Worm (Caenorhabditis elegans) whole organism, L4 larva: Measurements from ENCODE around the gene mig-15.

Experiments
- ama-1 ChIP-seq: fragments of 150-350 bp; optimal IDR thresholded peaks from 2 replicates; lab custom pipeline; 2014; ENCODE audit warnings: inconsistent platforms, mixed read lengths
- attf-4 ChIP-seq: sonication (generic microtip); optimal IDR thresholded peaks from 3 replicates; lab custom pipeline; 2017; ENCODE audit warnings: missing biosample characterization, missing genetic modification characterization
- ceh-82 ChIP-seq: sonication (generic microtip); optimal IDR thresholded peaks from 2 replicates; lab custom pipeline; 2017; ENCODE audit warnings: missing biosample characterization, missing genetic modification characterization
- daf-19 ChIP-seq: fragments of 200-800 bp; sonication (Bioruptor generic); conservative IDR thresholded peaks from 2 replicates; pipeline ENCODE4 v1.3.6; 2022; ENCODE audit warnings: missing genetic modification characterization, missing compliant biosample characterization
- fos-1 ChIP-seq: fragments of 150-350 bp; optimal IDR thresholded peaks from 2 replicates; lab custom pipeline; 2014; ENCODE audit warnings: missing biosample characterization, missing genetic modification characterization
- hlh-30 ChIP-seq: sonication (generic microtip); optimal IDR thresholded peaks from 2 replicates; lab custom pipeline; 2017; ENCODE audit warnings: antibody characterized with exemption, mild to moderate bottlenecking, missing genetic modification characterization, missing compliant biosample characterization; ENCODE audit not compliant: insufficient read depth
- lin-15B ChIP-seq: fragments of 150-350 bp; sonication (generic microtip); optimal IDR thresholded peaks from 3 replicates; lab custom pipeline; 2014; ENCODE audit warnings: missing biosample characterization, missing genetic modification characterization
- nhr-11 ChIP-seq: fragments of 150-350 bp; optimal IDR thresholded peaks from 2 replicates; lab custom pipeline; 2014; ENCODE audit warnings: missing biosample characterization, missing genetic modification characterization
- nhr-25 ChIP-seq: sonication (generic microtip); optimal IDR thresholded peaks from 2 replicates; lab custom pipeline; 2017; ENCODE audit warnings: missing genetic modification characterization, mild to moderate bottlenecking, missing compliant biosample characterization, antibody characterized with exemption, moderate library complexity, borderline replicate concordance; ENCODE audit not compliant: insufficient read depth
- nhr-28 ChIP-seq: fragments of 150-350 bp; optimal IDR thresholded peaks from 2 replicates; lab custom pipeline; 2014; ENCODE audit warnings: missing biosample characterization, missing genetic modification characterization
- pha-4 ChIP-seq, 2 experiments: fragments of 150-350 bp in 1 of 2; fragments of 200-800 bp in 1 of 2; sonication (Bioruptor generic) in 1 of 2; IDR thresholded peaks in 1 of 2; optimal IDR thresholded peaks in 1 of 2; 2 replicates each; pipeline versions ENCODE4 v1.3.6 to Lab custom; 2014 to 2022; ENCODE audit warnings: missing genetic modification characterization in 2 of 2, missing genetic modification reagents in 2 of 2, missing biosample characterization in 1 of 2, missing compliant biosample characterization in 1 of 2
- pqm-1 ChIP-seq: sonication (generic microtip); optimal IDR thresholded peaks from 2 replicates; lab custom pipeline; 2017; ENCODE audit warnings: missing biosample characterization, missing genetic modification characterization
- skn-1 ChIP-seq: fragments of 150-350 bp; optimal IDR thresholded peaks from 2 replicates; lab custom pipeline; 2014; ENCODE audit warnings: missing biosample characterization, missing genetic modification characterization
- spr-3 ChIP-seq: fragments of 200-800 bp; sonication (Bioruptor generic); optimal IDR thresholded peaks from 2 replicates; lab custom pipeline; 2018; ENCODE audit warnings: mild to moderate bottlenecking, missing genetic modification characterization, missing compliant biosample characterization

ce11 chrX:10429203-10429602 lies 746 bp upstream of the mig-15 start:
- no peak for TF ChIP-seq nhr-11 (tag; lab: Kevin White, UChicago)
- TF ChIP-seq daf-19 (GFP tag; lab: Robert Waterston, UW) = no peak
- no peak for TF ChIP-seq skn-1 (tag; lab: Kevin White, UChicago)
- no peak for TF ChIP-seq attf-4 (tag; lab: Kevin White, UChicago)
- TF ChIP-seq lin-15B = no peak
- no peak for TF ChIP-seq ama-1
- TF ChIP-seq nhr-25 = peak; percentile 15
- TF ChIP-seq fos-1 (tag; lab: Kevin White, UChicago) = no peak
- TF ChIP-seq nhr-28 (tag; lab: Kevin White, UChicago) = no peak
- no peak for TF ChIP-seq pha-4 (GFP tag; IDR thresholded peaks at IDR 0.05; lab: Robert Waterston, UW)
- no peak for TF ChIP-seq pha-4 (tag; optimal IDR thresholded peaks at IDR 0.05; lab: Kevin White, UChicago)
- TF ChIP-seq hlh-30 (tag; lab: Kevin White, UChicago) = no peak
- TF ChIP-seq spr-3 (GFP tag; lab: Kevin White, UChicago) = no peak
- TF ChIP-seq ceh-82 (tag; lab: Kevin White, UChicago) = no peak
- TF ChIP-seq pqm-1 (tag; lab: Kevin White, UChicago) = no peak
